Worm (Caenorhabditis elegans) whole organism, L4 larva: ENCODE data around the gene K11C4.1.

Source experiments
- dmd-9 ChIP-seq: fragments of 200-800 bp; sonication (Bioruptor generic); IDR thresholded peaks from 2 replicates; pipeline ENCODE4 v1.3.6; 2022; ENCODE audit warnings: missing genetic modification reagents, missing genetic modification characterization, missing compliant biosample characterization
- dpl-1 ChIP-seq: fragments of 150-350 bp; optimal IDR thresholded peaks from 2 replicates; lab custom pipeline; 2014; ENCODE audit warnings: missing biosample characterization, missing genetic modification reagents, missing genetic modification characterization
- duxl-1 ChIP-seq: sonication (generic microtip); optimal IDR thresholded peaks from 2 replicates; lab custom pipeline; 2016; ENCODE audit warnings: mild to moderate bottlenecking, missing genetic modification characterization, moderate library complexity, missing compliant biosample characterization; ENCODE audit not compliant: poor library complexity
- egl-27 ChIP-seq: sonication (generic microtip); optimal IDR thresholded peaks from 3 replicates; lab custom pipeline; 2017; ENCODE audit warnings: missing biosample characterization, missing genetic modification reagents, missing genetic modification characterization
- fkh-10 ChIP-seq: fragments of 150-350 bp; optimal IDR thresholded peaks from 2 replicates; lab custom pipeline; 2014; ENCODE audit warnings: missing biosample characterization, missing genetic modification reagents, missing genetic modification characterization
- lin-1 ChIP-seq: fragments of 200-800 bp; sonication (Bioruptor generic); IDR thresholded peaks from 2 replicates; pipeline ENCODE4 v1.3.6; 2022; ENCODE audit warnings: missing genetic modification reagents, missing genetic modification characterization, missing compliant biosample characterization
- mxl-2 ChIP-seq: fragments of 200-800 bp; sonication (Bioruptor generic); conservative IDR thresholded peaks from 2 replicates; pipeline ENCODE4 v1.3.6; 2022; ENCODE audit warnings: missing genetic modification reagents, missing genetic modification characterization, missing compliant biosample characterization
- nhr-25 ChIP-seq: sonication (generic microtip); optimal IDR thresholded peaks from 2 replicates; lab custom pipeline; 2017; ENCODE audit warnings: missing genetic modification characterization, mild to moderate bottlenecking, missing compliant biosample characterization, antibody characterized with exemption, moderate library complexity, borderline replicate concordance; ENCODE audit not compliant: insufficient read depth
- nhr-6 ChIP-seq: fragments of 150-350 bp; optimal IDR thresholded peaks from 2 replicates; lab custom pipeline; 2014; ENCODE audit warnings: missing biosample characterization, missing genetic modification characterization
- nhr-77 ChIP-seq: fragments of 150-350 bp; optimal IDR thresholded peaks from 2 replicates; lab custom pipeline; 2014; ENCODE audit warnings: missing biosample characterization, missing genetic modification characterization
- sdz-12 ChIP-seq: fragments of 200-800 bp; sonication (Bioruptor generic); optimal IDR thresholded peaks from 2 replicates; lab custom pipeline; 2018; ENCODE audit warnings: mild to moderate bottlenecking, missing genetic modification characterization, missing compliant biosample characterization
- skn-1 ChIP-seq: fragments of 150-350 bp; optimal IDR thresholded peaks from 2 replicates; lab custom pipeline; 2014; ENCODE audit warnings: missing biosample characterization, missing genetic modification characterization
- snpc-4 ChIP-seq: fragments of 150-350 bp; optimal IDR thresholded peaks from 2 replicates; lab custom pipeline; 2014; ENCODE audit warnings: missing biosample characterization, missing genetic modification characterization
- ztf-7 ChIP-seq: fragments of 150-350 bp; optimal IDR thresholded peaks from 2 replicates; lab custom pipeline; 2014; ENCODE audit warnings: missing biosample characterization, missing genetic modification characterization

DNA sequence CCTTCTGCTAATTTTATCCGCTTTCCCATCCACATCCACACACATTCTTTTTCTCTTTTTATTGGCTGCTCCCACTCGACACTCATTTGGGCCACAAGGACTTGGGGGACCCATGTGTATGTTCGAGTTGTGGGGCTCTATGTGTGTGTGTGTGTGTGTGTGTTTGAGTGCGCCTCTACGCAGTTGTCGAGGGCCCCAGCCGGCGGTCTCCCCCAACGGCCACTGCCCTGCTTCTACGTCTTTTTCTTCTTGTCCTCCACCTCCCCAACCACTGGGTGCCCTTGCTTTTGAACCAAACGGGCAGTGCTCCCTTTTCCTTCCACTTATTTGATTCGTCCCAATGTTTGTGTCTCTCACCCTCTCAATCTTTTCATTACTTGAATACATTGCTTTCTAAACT lies 16.2 kb upstream of the K11C4.1 start:
- TF ChIP-seq egl-27 (no peak), dmd-9 (GFP tag; lab: Robert Waterston, UW) (no peak), snpc-4 (no peak), nhr-25 (tag; lab: Kevin White, UChicago) (no peak), duxl-1 (tag; lab: Kevin White, UChicago) (no peak), lin-1 (no peak), mxl-2 (GFP tag; lab: Robert Waterston, UW) (no peak), sdz-12 (GFP tag; lab: Kevin White, UChicago) (no peak), nhr-77 (tag; lab: Kevin White, UChicago) (no peak), fkh-10 (GFP tag; lab: Kevin White, UChicago) (no peak), ztf-7 (no peak), skn-1 (tag; lab: Kevin White, UChicago) (no peak), nhr-6 (tag; lab: Kevin White, UChicago) (no peak), dpl-1 (GFP tag; lab: Kevin White, UChicago) (no peak)
